Fruit fly (Drosophila melanogaster) whole organism, pupa: ENCODE data around the gene CG32087.

Experiments used
- CG4496 ChIP-seq: fragments of 200-800 bp; sonication (Bioruptor generic); IDR thresholded peaks from 3 replicates; pipeline ENCODE4 v1.3.6; 2022; ENCODE audit warnings: missing biosample characterization, missing genetic modification characterization
- CG8159 ChIP-seq: fragments of 200-800 bp; sonication (Bioruptor generic); optimal IDR thresholded peaks from 3 replicates; lab custom pipeline; 2018; ENCODE audit warnings: missing biosample characterization, mild to moderate bottlenecking, missing genetic modification characterization, moderate library complexity
- EcR ChIP-seq: fragments of 200-800 bp; sonication (Bioruptor generic); optimal IDR thresholded peaks from 3 replicates; lab custom pipeline; 2019; ENCODE audit warnings: missing biosample characterization, missing genetic modification characterization, mild to moderate bottlenecking, moderate library complexity, missing genetic modification reagents
- rn ChIP-seq: fragments of 200-800 bp; sonication (Bioruptor generic); IDR thresholded peaks from 2 replicates; pipeline ENCODE4 v1.3.6; 2022; ENCODE audit warnings: missing biosample characterization, missing genetic modification characterization

- no peak for TF ChIP-seq rn
- no peak for TF ChIP-seq CG4496 (GFP tag; lab: Robert Waterston, UW)
- TF ChIP-seq CG8159 (tag; lab: Kevin White, UChicago) = no peak
- no peak for TF ChIP-seq EcR (GFP tag; lab: Kevin White, UChicago)
Measured at dm6 chr3L:11731841-11732240, at the start of gene CG32087.
